Fruit fly (Drosophila melanogaster): ENCODE measurements around the gene CG12481.

DNA sequence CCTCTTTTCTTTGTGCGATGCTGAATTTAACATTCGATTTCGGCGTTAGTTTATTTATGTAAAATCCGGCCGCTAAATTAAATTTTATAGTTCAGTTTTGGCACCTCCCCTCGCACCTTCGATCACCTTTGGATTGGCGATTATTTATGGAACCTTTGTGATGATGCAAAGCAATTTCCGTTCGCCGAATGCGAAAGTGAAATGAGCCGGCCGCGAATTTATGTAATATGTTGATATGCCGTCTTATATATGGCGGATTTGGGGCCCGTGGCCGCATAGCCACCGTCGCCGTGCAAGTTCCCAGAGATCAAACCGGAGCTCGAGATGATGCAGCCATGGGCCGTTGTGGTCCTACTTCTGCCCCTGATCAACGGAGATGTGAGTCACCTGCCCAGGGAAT is 10.4 kb upstream of the CG12481 start, which contains the start of gene CG11581:
- TF ChIP-seq CG10979 (tag; optimal IDR thresholded peaks at IDR 0.05) = no peak
- no peak for TF ChIP-seq Dll (GFP tag; IDR thresholded peaks at IDR 0.05; ENCODE audit: partially characterized antibody)
- no peak for TF ChIP-seq CG2712 (tag; optimal IDR thresholded peaks at IDR 0.05)
- no peak for TF ChIP-seq Blimp-1 (GFP tag; optimal IDR thresholded peaks at IDR 0.05)
